Worm (Caenorhabditis elegans) whole organism, L4/young adult: ENCODE data around the gene F14F9.8.

Experiments used
- W03F9.2 ChIP-seq: fragments of 150-350 bp; optimal IDR thresholded peaks from 2 replicates; lab custom pipeline; 2014; ENCODE audit warnings: missing biosample characterization, missing genetic modification characterization
- dao-5 ChIP-seq: sonication (generic microtip); optimal IDR thresholded peaks from 2 replicates; lab custom pipeline; 2016; ENCODE audit warnings: missing genotype, missing genetic modification characterization, moderate library complexity, missing compliant biosample characterization
- him-1 ChIP-seq: sonication (generic microtip); optimal IDR thresholded peaks from 2 replicates; lab custom pipeline; 2016; ENCODE audit warnings: missing genotype, missing genetic modification reagents, missing genetic modification characterization, missing compliant biosample characterization

DNA sequence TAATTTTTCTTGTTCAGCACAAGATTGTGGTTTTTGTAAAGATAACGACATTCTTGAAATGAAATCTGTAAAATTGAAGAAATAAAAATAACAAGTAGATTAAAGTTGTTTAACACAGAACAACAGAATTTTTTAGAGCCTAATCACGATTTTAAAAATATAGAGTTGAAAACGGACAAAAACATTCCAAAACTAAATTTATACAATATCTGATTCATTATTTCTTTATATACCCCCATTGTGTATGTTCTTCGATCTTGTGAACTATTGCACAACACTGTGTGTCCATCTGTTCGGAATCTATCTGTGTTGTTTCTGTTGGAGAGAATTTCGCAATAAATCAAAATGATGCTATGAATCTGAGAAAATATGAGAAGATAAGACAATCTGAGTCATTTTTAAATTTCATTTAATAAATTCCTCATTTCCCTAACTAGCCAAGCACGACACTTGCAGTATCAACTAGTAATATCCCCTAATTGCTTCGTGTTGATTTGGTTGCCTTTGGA lies 45.1 kb upstream of the F14F9.8 start, which contains the start of gene Y58A7A.4:
- TF ChIP-seq W03F9.2 (no peak), dao-5 (no peak), him-1 (no peak)
